Worm (Caenorhabditis elegans) whole organism, young adult: ENCODE measurements around the gene praf-3.
A peak's percentile ranks its signal among the peaks of the same experiment; 100 is the strongest.

ENCODE experiments used
- B0019.2 ChIP-seq: fragments of 200-800 bp; sonication (Bioruptor generic); conservative IDR thresholded peaks from 2 replicates; pipeline ENCODE4 v1.3.6; 2022; ENCODE audit warnings: missing genetic modification reagents, missing genetic modification characterization, missing compliant biosample characterization
- D2030.7 ChIP-seq: fragments of 200-800 bp; sonication (Bioruptor generic); IDR thresholded peaks from 2 replicates; pipeline ENCODE4 v1.3.6; 2022; ENCODE audit warnings: missing genetic modification reagents, missing genetic modification characterization, missing compliant biosample characterization
- F22D6.2 ChIP-seq: sonication (generic microtip); optimal IDR thresholded peaks from 2 replicates; lab custom pipeline; 2016; ENCODE audit warnings: mild to moderate bottlenecking, missing genetic modification characterization, missing compliant biosample characterization
- F55B11.4 ChIP-seq: sonication (generic microtip); optimal IDR thresholded peaks from 2 replicates; lab custom pipeline; 2016; ENCODE audit warnings: missing compliant biosample characterization, missing genetic modification characterization, borderline replicate concordance; ENCODE audit not compliant: insufficient read depth
- F57A8.1 ChIP-seq: fragments of 200-800 bp; sonication (Bioruptor generic); optimal IDR thresholded peaks from 2 replicates; lab custom pipeline; 2018; ENCODE audit warnings: mild to moderate bottlenecking, missing genetic modification characterization, moderate library complexity, missing compliant biosample characterization
- F57C9.4 ChIP-seq: sonication (generic microtip); optimal IDR thresholded peaks from 2 replicates; lab custom pipeline; 2017; ENCODE audit warnings: mild to moderate bottlenecking, missing genetic modification characterization, missing compliant biosample characterization
- Y53F4B.3 ChIP-seq: fragments of 200-800 bp; sonication (Bioruptor generic); IDR thresholded peaks from 2 replicates; pipeline ENCODE4 v1.3.6; 2022; ENCODE audit warnings: missing genetic modification reagents, missing genetic modification characterization, missing compliant biosample characterization
- Y56A3A.18 ChIP-seq: fragments of 200-800 bp; sonication (Bioruptor generic); IDR thresholded peaks from 2 replicates; pipeline ENCODE4 v1.3.6; 2022; ENCODE audit warnings: missing genetic modification reagents, missing genetic modification characterization, missing compliant biosample characterization
- Y79H2A.3 ChIP-seq: fragments of 200-800 bp; sonication (Bioruptor generic); conservative IDR thresholded peaks from 2 replicates; pipeline ENCODE4 v1.3.6; 2022; ENCODE audit warnings: missing genetic modification reagents, missing genetic modification characterization, missing compliant biosample characterization
- atf-7 ChIP-seq: sonication (generic microtip); optimal IDR thresholded peaks from 2 replicates; lab custom pipeline; 2017; ENCODE audit warnings: mild to moderate bottlenecking, missing genetic modification characterization, missing compliant biosample characterization
- athp-1 ChIP-seq: sonication (generic microtip); optimal IDR thresholded peaks from 2 replicates; lab custom pipeline; 2017; ENCODE audit warnings: mild to moderate bottlenecking, missing genetic modification characterization, missing compliant biosample characterization
- ceh-27 ChIP-seq: fragments of 200-800 bp; sonication (Bioruptor generic); optimal IDR thresholded peaks from 2 replicates; lab custom pipeline; 2018; ENCODE audit warnings: mild to moderate bottlenecking, missing genetic modification characterization, moderate library complexity, missing compliant biosample characterization
- ceh-58 ChIP-seq: fragments of 200-800 bp; sonication (Bioruptor generic); IDR thresholded peaks from 2 replicates; pipeline ENCODE4 v1.3.6; 2022; ENCODE audit warnings: missing genetic modification characterization, missing compliant biosample characterization
- ceh-91 ChIP-seq: fragments of 200-800 bp; sonication (Bioruptor generic); IDR thresholded peaks from 2 replicates; pipeline ENCODE4 v1.3.6; 2022; ENCODE audit warnings: missing genetic modification reagents, missing genetic modification characterization, missing compliant biosample characterization
- dpff-1 ChIP-seq: sonication (generic microtip); optimal IDR thresholded peaks from 2 replicates; lab custom pipeline; 2017; ENCODE audit warnings: mild to moderate bottlenecking, missing genetic modification characterization, missing compliant biosample characterization
- dpl-1 ChIP-seq: fragments of 150-350 bp; optimal IDR thresholded peaks from 2 replicates; lab custom pipeline; 2014; ENCODE audit warnings: missing biosample characterization, missing genetic modification reagents, missing genetic modification characterization
- egrh-3 ChIP-seq: fragments of 200-800 bp; sonication (Bioruptor generic); IDR thresholded peaks from 2 replicates; pipeline ENCODE4 v1.3.6; 2022; ENCODE audit warnings: missing genetic modification reagents, missing genetic modification characterization, missing compliant biosample characterization
- ets-4 ChIP-seq: fragments of 200-800 bp; sonication (Bioruptor generic); optimal IDR thresholded peaks from 2 replicates; lab custom pipeline; 2018; ENCODE audit warnings: mild to moderate bottlenecking, missing genetic modification characterization, missing compliant biosample characterization
- fkh-3 ChIP-seq: sonication (generic microtip); optimal IDR thresholded peaks from 2 replicates; lab custom pipeline; 2016; ENCODE audit warnings: mild to moderate bottlenecking, missing genetic modification characterization, missing compliant biosample characterization
- him-1 ChIP-seq: sonication (generic microtip); optimal IDR thresholded peaks from 2 replicates; lab custom pipeline; 2016; ENCODE audit warnings: missing genotype, missing genetic modification reagents, missing genetic modification characterization, missing compliant biosample characterization
- hmg-1.2 ChIP-seq: fragments of 200-800 bp; sonication (Bioruptor generic); IDR thresholded peaks from 2 replicates; pipeline ENCODE4 v1.3.6; 2022; ENCODE audit warnings: missing genetic modification reagents, missing genetic modification characterization, missing compliant biosample characterization
- hmg-20 ChIP-seq: fragments of 200-800 bp; sonication (Bioruptor generic); IDR thresholded peaks from 2 replicates; pipeline ENCODE4 v1.3.6; 2022; ENCODE audit warnings: missing genetic modification reagents, missing genetic modification characterization, missing compliant biosample characterization
- let-526 ChIP-seq: fragments of 200-800 bp; sonication (Bioruptor generic); IDR thresholded peaks from 2 replicates; pipeline ENCODE4 v1.3.6; 2022; ENCODE audit warnings: missing genetic modification reagents, missing genetic modification characterization, missing compliant biosample characterization
- lin-26 ChIP-seq: fragments of 200-800 bp; sonication (Bioruptor generic); IDR thresholded peaks from 2 replicates; pipeline ENCODE4 v1.3.6; 2022; ENCODE audit warnings: missing genetic modification reagents, missing genetic modification characterization, missing compliant biosample characterization
- lin-40 ChIP-seq: sonication (generic microtip); optimal IDR thresholded peaks from 2 replicates; lab custom pipeline; 2016; ENCODE audit warnings: missing genetic modification characterization, mild to moderate bottlenecking, missing compliant biosample characterization, missing genotype, missing genetic modification reagents
- lin-54 ChIP-seq: fragments of 200-800 bp; sonication (Bioruptor generic); optimal IDR thresholded peaks from 2 replicates; lab custom pipeline; 2018; ENCODE audit warnings: mild to moderate bottlenecking, missing genetic modification characterization, missing compliant biosample characterization
- lsl-1 ChIP-seq: fragments of 200-800 bp; sonication (Bioruptor generic); optimal IDR thresholded peaks from 2 replicates; lab custom pipeline; 2018; ENCODE audit warnings: mild to moderate bottlenecking, missing genetic modification characterization, moderate library complexity, missing compliant biosample characterization
- madf-6 ChIP-seq: fragments of 200-800 bp; sonication (Bioruptor generic); IDR thresholded peaks from 2 replicates; pipeline ENCODE4 v1.3.6; 2022; ENCODE audit warnings: missing genetic modification reagents, missing genetic modification characterization, missing compliant biosample characterization
- madf-8 ChIP-seq: fragments of 200-800 bp; sonication (Bioruptor generic); conservative IDR thresholded peaks from 2 replicates; pipeline ENCODE4 v1.3.6; 2022; ENCODE audit warnings: missing genetic modification reagents, missing genetic modification characterization, missing compliant biosample characterization
- mxl-1 ChIP-seq: sonication (generic microtip); optimal IDR thresholded peaks from 2 replicates; lab custom pipeline; 2016; ENCODE audit warnings: missing genetic modification characterization, missing compliant biosample characterization
- nfya-2 ChIP-seq: fragments of 200-800 bp; sonication (Bioruptor generic); IDR thresholded peaks from 2 replicates; pipeline ENCODE4 v1.3.6; 2022; ENCODE audit warnings: missing genetic modification reagents, missing genetic modification characterization, missing compliant biosample characterization
- nfyb-1 ChIP-seq: fragments of 200-800 bp; sonication (Bioruptor generic); IDR thresholded peaks from 2 replicates; pipeline ENCODE4 v1.3.6; 2022; ENCODE audit warnings: missing genetic modification reagents, missing genetic modification characterization, missing compliant biosample characterization
- nhr-120 ChIP-seq: fragments of 200-800 bp; sonication (Bioruptor generic); IDR thresholded peaks from 2 replicates; pipeline ENCODE4 v1.3.6; 2022; ENCODE audit warnings: missing genetic modification characterization, missing compliant biosample characterization
- nhr-179 ChIP-seq: sonication (generic microtip); optimal IDR thresholded peaks from 2 replicates; lab custom pipeline; 2016; ENCODE audit warnings: mild to moderate bottlenecking, missing genetic modification characterization, missing compliant biosample characterization
- nhr-27 ChIP-seq: fragments of 200-800 bp; sonication (Bioruptor generic); optimal IDR thresholded peaks from 2 replicates; lab custom pipeline; 2018; ENCODE audit warnings: mild to moderate bottlenecking, missing genetic modification characterization, moderate library complexity, missing compliant biosample characterization
- pbrm-1 ChIP-seq: fragments of 200-800 bp; sonication (Bioruptor generic); IDR thresholded peaks from 2 replicates; pipeline ENCODE4 v1.3.6; 2022; ENCODE audit warnings: missing genetic modification reagents, missing genetic modification characterization, missing compliant biosample characterization
- rcor-1 ChIP-seq: fragments of 200-800 bp; sonication (Bioruptor generic); IDR thresholded peaks from 2 replicates; pipeline ENCODE4 v1.3.6; 2022; ENCODE audit warnings: missing genetic modification reagents, missing genetic modification characterization, missing compliant biosample characterization
- snpc-1.1 ChIP-seq: sonication (generic microtip); optimal IDR thresholded peaks from 2 replicates; lab custom pipeline; 2017; ENCODE audit warnings: missing genetic modification characterization, mild to moderate bottlenecking, missing compliant biosample characterization, antibody characterized with exemption, moderate library complexity, missing genotype, missing genetic modification reagents; ENCODE audit not compliant: insufficient read depth
- sptf-2 ChIP-seq: fragments of 200-800 bp; sonication (Bioruptor generic); optimal IDR thresholded peaks from 2 replicates; lab custom pipeline; 2018; ENCODE audit warnings: mild to moderate bottlenecking, missing genetic modification characterization, missing compliant biosample characterization
- tbx-9 ChIP-seq: sonication (generic microtip); optimal IDR thresholded peaks from 2 replicates; lab custom pipeline; 2016; ENCODE audit warnings: borderline replicate concordance, missing genetic modification characterization, inconsistent platforms, missing compliant biosample characterization
- tlf-1 ChIP-seq: fragments of 200-800 bp; sonication (Bioruptor generic); optimal IDR thresholded peaks from 2 replicates; lab custom pipeline; 2018; ENCODE audit warnings: mild to moderate bottlenecking, missing genetic modification characterization, missing compliant biosample characterization
- xnd-1 ChIP-seq: sonication (generic microtip); optimal IDR thresholded peaks from 2 replicates; lab custom pipeline; 2016; ENCODE audit warnings: missing genotype, missing genetic modification reagents, missing genetic modification characterization, missing compliant biosample characterization
- ztf-22 ChIP-seq: fragments of 200-800 bp; sonication (Bioruptor generic); optimal IDR thresholded peaks from 2 replicates; lab custom pipeline; 2018; ENCODE audit warnings: mild to moderate bottlenecking, missing genetic modification characterization, moderate library complexity, missing compliant biosample characterization
- ztf-25 ChIP-seq: fragments of 200-800 bp; sonication (Bioruptor generic); IDR thresholded peaks from 2 replicates; pipeline ENCODE4 v1.3.6; 2022; ENCODE audit warnings: missing genetic modification reagents, missing genetic modification characterization, missing compliant biosample characterization
- ztf-26 ChIP-seq: sonication (generic microtip); optimal IDR thresholded peaks from 2 replicates; lab custom pipeline; 2017; ENCODE audit warnings: missing genetic modification characterization, missing compliant biosample characterization
- ztf-3 ChIP-seq: fragments of 200-800 bp; sonication (Bioruptor generic); optimal IDR thresholded peaks from 2 replicates; lab custom pipeline; 2018; ENCODE audit warnings: mild to moderate bottlenecking, missing genetic modification characterization, missing compliant biosample characterization

praf-3 gene

DNA sequence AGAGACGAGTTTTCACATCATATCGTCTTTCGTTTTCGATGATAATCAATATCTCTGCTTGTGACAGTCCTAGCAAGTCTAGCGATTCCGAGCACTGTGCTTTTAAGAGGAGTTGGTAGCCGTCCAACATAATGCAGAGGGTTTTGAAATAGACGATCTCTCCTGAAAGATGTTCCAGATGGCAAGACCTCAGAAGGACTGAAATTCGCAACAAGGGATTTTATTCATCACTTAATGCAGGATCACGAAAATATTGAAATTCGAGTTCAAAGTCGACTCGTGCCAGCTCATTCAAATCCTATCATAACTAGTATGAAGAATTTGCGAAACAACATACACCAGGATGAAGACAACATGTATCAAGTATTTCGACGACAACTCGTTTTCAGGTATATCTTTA lies 2.3 kb upstream of the praf-3 start, which contains the start of gene D2096.7 (continued):
- TF ChIP-seq tbx-9 (tag; lab: Kevin White, UChicago), result peak; percentile 91
- no peak for TF ChIP-seq Y53F4B.3 (GFP tag; lab: Robert Waterston, UW)
- no peak for TF ChIP-seq F55B11.4
- peak; percentile 93 for TF ChIP-seq nfya-2 (GFP tag; lab: Robert Waterston, UW)
- no peak for TF ChIP-seq ztf-26
- TF ChIP-seq ceh-27 (GFP tag; lab: Kevin White, UChicago), result no peak
- TF ChIP-seq ztf-25 (GFP tag; lab: Robert Waterston, UW), result peak; percentile 79; the same call in 1 of the 2 replicates
- peak; percentile 72 for TF ChIP-seq F57C9.4
- no peak for TF ChIP-seq lin-40 (tag; lab: Kevin White, UChicago)
- peak; percentile 85 for TF ChIP-seq nhr-27 (tag; lab: Kevin White, UChicago)
- TF ChIP-seq ztf-3 (GFP tag; lab: Kevin White, UChicago), result no peak
- TF ChIP-seq madf-8 (GFP tag; lab: Robert Waterston, UW), result no peak; the same call in 1 of the 2 replicates
- peak; percentile 62 for TF ChIP-seq tlf-1 (GFP tag; lab: Kevin White, UChicago)
- TF ChIP-seq lsl-1 (GFP tag; lab: Kevin White, UChicago), result peak; percentile 64
- TF ChIP-seq ceh-58, result peak; percentile 96; the same call in 1 of the 2 replicates
- TF ChIP-seq ceh-91, result no peak
- peak; percentile 69 for TF ChIP-seq ets-4
- peak; percentile 32 for TF ChIP-seq mxl-1 (tag; lab: Kevin White, UChicago)
- peak; percentile 82 for TF ChIP-seq nfyb-1
- TF ChIP-seq snpc-1.1 (tag; lab: Kevin White, UChicago), result peak; percentile 48
- TF ChIP-seq dpff-1 (tag; lab: Kevin White, UChicago), result peak; percentile 79
- no peak for TF ChIP-seq nhr-179 (tag; lab: Kevin White, UChicago)
- TF ChIP-seq F22D6.2 (tag; lab: Kevin White, UChicago), result no peak
- peak; percentile 10 for TF ChIP-seq ztf-22
- TF ChIP-seq D2030.7, result peak; percentile 15; the same call in 1 of the 2 replicates
- TF ChIP-seq fkh-3 (tag; lab: Kevin White, UChicago), result peak; percentile 77
- peak; percentile 87 for TF ChIP-seq atf-7 (tag; lab: Kevin White, UChicago)
- TF ChIP-seq let-526, result no peak
- peak; percentile 86 for TF ChIP-seq madf-6 (GFP tag; lab: Robert Waterston, UW)
- 0 out of 2 replicates have a peak, but pooled peaks have one; percentile 2 for TF ChIP-seq hmg-20 (GFP tag; lab: Robert Waterston, UW)
- peak; percentile 44 for TF ChIP-seq F57A8.1
- TF ChIP-seq B0019.2 (GFP tag; lab: Robert Waterston, UW), result no peak
- TF ChIP-seq sptf-2 (GFP tag; lab: Kevin White, UChicago), result no peak
- TF ChIP-seq pbrm-1 (GFP tag; lab: Robert Waterston, UW), result peak; percentile 87
- no peak for TF ChIP-seq dpl-1 (GFP tag; lab: Kevin White, UChicago)
- peak; percentile 80 for TF ChIP-seq him-1
- peak; percentile 74 for TF ChIP-seq lin-54
- TF ChIP-seq xnd-1 (tag; lab: Kevin White, UChicago), result peak; percentile 61
- peak; percentile 77 for TF ChIP-seq Y79H2A.3

DNA sequence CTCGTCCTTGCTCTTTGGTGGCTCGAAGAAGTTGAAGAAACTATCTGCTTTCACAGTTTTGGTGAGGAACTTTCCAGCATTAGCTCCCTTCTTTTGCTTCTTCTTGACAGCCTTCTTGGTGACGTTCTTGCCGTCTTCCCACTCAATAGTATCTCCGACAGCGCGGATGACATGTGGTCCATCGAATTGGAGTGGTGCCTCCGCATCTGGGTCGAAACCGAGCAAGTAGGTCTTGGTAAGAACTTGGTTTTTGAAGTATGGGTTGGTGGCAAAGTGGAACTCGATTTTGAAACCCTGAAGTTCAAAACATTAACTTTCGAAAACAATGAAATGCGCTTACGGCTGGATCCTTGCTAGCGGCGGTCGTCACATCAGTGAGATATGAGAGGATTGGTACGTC lies 1.5 kb upstream of the praf-3 start:
- TF ChIP-seq lin-26 (GFP tag; lab: Robert Waterston, UW) (peak; percentile 51; the same call in 1 of the 2 replicates), hmg-20 (GFP tag; lab: Robert Waterston, UW) (no peak), F55B11.4 (no peak), nhr-179 (tag; lab: Kevin White, UChicago) (no peak), Y56A3A.18 (GFP tag; lab: Robert Waterston, UW) (no peak), nhr-27 (tag; lab: Kevin White, UChicago) (no peak), lin-54 (no peak), hmg-1.2 (GFP tag; lab: Robert Waterston, UW) (no peak), F57C9.4 (no peak), ceh-58 (0 out of 2 replicates have a peak, but pooled peaks have one; percentile 80), nhr-120 (0 out of 2 replicates have a peak, but pooled peaks have one; percentile 12), rcor-1 (GFP tag; lab: Robert Waterston, UW) (no peak), athp-1 (tag; lab: Kevin White, UChicago) (no peak), egrh-3 (no peak), let-526 (no peak), Y79H2A.3 (no peak)
